Worm (Caenorhabditis elegans) whole organism, L2 larva: Measurements from ENCODE around the gene ift-81.

Source experiments
- nhr-6 ChIP-seq: fragments of 150-350 bp; optimal IDR thresholded peaks from 2 replicates; lab custom pipeline; 2014; ENCODE audit warnings: missing biosample characterization, missing genetic modification characterization
- peb-1 ChIP-seq: fragments of 150-350 bp; optimal IDR thresholded peaks from 2 replicates; lab custom pipeline; 2014; ENCODE audit warnings: missing biosample characterization, missing genetic modification characterization

ce11 chrX:5278249-5278648 lies 20.1 kb upstream of the ift-81 start:
- TF ChIP-seq peb-1 (no peak), nhr-6 (tag; lab: Kevin White, UChicago) (no peak)
